Worm (Caenorhabditis elegans) whole organism, L3 larva: ENCODE results near the gene tbx-11.

Source experiments
- aly-2 ChIP-seq: fragments of 150-350 bp; optimal IDR thresholded peaks from 2 replicates; lab custom pipeline; 2014; ENCODE audit warnings: missing biosample characterization, missing genetic modification characterization
- ama-1 ChIP-seq: fragments of 150-350 bp; optimal IDR thresholded peaks from 2 replicates; lab custom pipeline; 2018
- ceh-82 ChIP-seq: fragments of 150-350 bp; optimal IDR thresholded peaks from 2 replicates; lab custom pipeline; 2014; ENCODE audit warnings: missing biosample characterization, missing genetic modification characterization
- egl-27 ChIP-seq: sonication (generic microtip); optimal IDR thresholded peaks from 4 replicates; lab custom pipeline; 2017; ENCODE audit warnings: missing biosample characterization, missing genetic modification reagents, missing genetic modification characterization
- fkh-10 ChIP-seq: sonication (generic microtip); optimal IDR thresholded peaks from 2 replicates; lab custom pipeline; 2017; ENCODE audit warnings: missing biosample characterization, missing genetic modification reagents, missing genetic modification characterization
- lin-15B ChIP-seq: fragments of 150-350 bp; optimal IDR thresholded peaks from 2 replicates; lab custom pipeline; 2014; ENCODE audit warnings: missing biosample characterization, missing genetic modification characterization
- mdl-1 ChIP-seq: fragments of 150-350 bp; optimal IDR thresholded peaks from 2 replicates; lab custom pipeline; 2014; ENCODE audit warnings: missing biosample characterization, missing genetic modification characterization
- nhr-23 ChIP-seq: fragments of 150-350 bp; optimal IDR thresholded peaks from 2 replicates; lab custom pipeline; 2014; ENCODE audit warnings: missing biosample characterization, missing genetic modification reagents, missing genetic modification characterization
- nhr-237 ChIP-seq: fragments of 150-350 bp; optimal IDR thresholded peaks from 2 replicates; lab custom pipeline; 2014; ENCODE audit warnings: missing biosample characterization, missing genetic modification characterization
- nhr-25 ChIP-seq: sonication (generic microtip); optimal IDR thresholded peaks from 2 replicates; lab custom pipeline; 2017; ENCODE audit warnings: missing biosample characterization, missing genetic modification characterization
- nhr-28 ChIP-seq: fragments of 150-350 bp; optimal IDR thresholded peaks from 2 replicates; lab custom pipeline; 2014; ENCODE audit warnings: missing biosample characterization, missing genetic modification characterization
- unc-62 ChIP-seq: fragments of 150-350 bp; sonication (generic microtip); optimal IDR thresholded peaks from 4 replicates; lab custom pipeline; 2014; ENCODE audit warnings: missing biosample characterization, missing genetic modification reagents, missing genetic modification characterization
- ztf-11 ChIP-seq: fragments of 150-350 bp; optimal IDR thresholded peaks from 2 replicates; lab custom pipeline; 2014; ENCODE audit warnings: missing biosample characterization, missing genetic modification characterization
- ztf-4 ChIP-seq: fragments of 150-350 bp; optimal IDR thresholded peaks from 2 replicates; lab custom pipeline; 2014; ENCODE audit warnings: missing biosample characterization, missing genetic modification characterization

ce11 chrIII:6085311-6085710, 38.5 kb upstream of the tbx-11 start:
- TF ChIP-seq mdl-1 (no peak), nhr-28 (no peak), unc-62 (GFP tag; lab: Kevin White, UChicago) (no peak), ama-1 (lab: Kevin White, UChicago) (no peak), nhr-25 (tag; lab: Kevin White, UChicago) (no peak), ceh-82 (tag; lab: Kevin White, UChicago) (no peak), fkh-10 (GFP tag; lab: Kevin White, UChicago) (no peak), aly-2 (no peak), egl-27 (no peak), lin-15B (tag; lab: Kevin White, UChicago) (no peak), nhr-23 (tag; lab: Kevin White, UChicago) (no peak), ztf-4 (tag; lab: Kevin White, UChicago) (no peak), nhr-237 (tag; lab: Kevin White, UChicago) (no peak), ztf-11 (tag; lab: Kevin White, UChicago) (no peak)
